Worm (Caenorhabditis elegans) whole organism, mixed stage, embryonic: ENCODE data around the gene D2096.11.
A peak's percentile ranks its signal among the peaks of the same experiment; 100 is the strongest.

Experiments used
- M03D4.4 ChIP-seq: sonication (generic microtip); optimal IDR thresholded peaks from 2 replicates; lab custom pipeline; 2017; ENCODE audit warnings: mild to moderate bottlenecking, missing genetic modification characterization, missing compliant biosample characterization
- bed-3 ChIP-seq: fragments of 200-800 bp; sonication (Bioruptor generic); optimal IDR thresholded peaks from 3 replicates; lab custom pipeline; 2018; ENCODE audit warnings: mild to moderate bottlenecking, missing genetic modification characterization, moderate library complexity, missing compliant biosample characterization
- blmp-1 ChIP-seq: fragments of 150-350 bp; optimal IDR thresholded peaks from 2 replicates; lab custom pipeline; 2014; ENCODE audit warnings: missing biosample characterization, missing genetic modification characterization
- ceh-43 ChIP-seq: fragments of 200-800 bp; sonication (Bioruptor generic); optimal IDR thresholded peaks from 2 replicates; lab custom pipeline; 2018; ENCODE audit warnings: mild to moderate bottlenecking, missing genetic modification characterization, moderate library complexity, missing compliant biosample characterization
- ces-1 ChIP-seq: fragments of 150-350 bp; optimal IDR thresholded peaks from 2 replicates; lab custom pipeline; 2014; ENCODE audit warnings: missing biosample characterization, missing genetic modification reagents, missing genetic modification characterization
- cnd-1 ChIP-seq: fragments of 200-800 bp; sonication (Bioruptor generic); optimal IDR thresholded peaks from 2 replicates; lab custom pipeline; 2018; ENCODE audit warnings: mild to moderate bottlenecking, missing genetic modification characterization, missing compliant biosample characterization
- drap-1 ChIP-seq: fragments of 200-800 bp; sonication (Bioruptor generic); optimal IDR thresholded peaks from 3 replicates; lab custom pipeline; 2018; ENCODE audit warnings: mild to moderate bottlenecking, missing genetic modification characterization, missing compliant biosample characterization
- elt-1 ChIP-seq: sonication (generic microtip); optimal IDR thresholded peaks from 2 replicates; lab custom pipeline; 2017; ENCODE audit warnings: missing genetic modification characterization, mild to moderate bottlenecking, missing compliant biosample characterization, antibody characterized with exemption, moderate library complexity, borderline replicate concordance; ENCODE audit not compliant: insufficient read depth
- elt-3 ChIP-seq: fragments of 150-350 bp; optimal IDR thresholded peaks from 2 replicates; lab custom pipeline; 2014; ENCODE audit warnings: missing biosample characterization, missing genetic modification characterization
- flh-1 ChIP-seq: fragments of 200-800 bp; sonication (Bioruptor generic); optimal IDR thresholded peaks from 2 replicates; lab custom pipeline; 2018; ENCODE audit warnings: mild to moderate bottlenecking, missing genetic modification characterization, moderate library complexity, missing compliant biosample characterization
- ham-2 ChIP-seq: fragments of 200-800 bp; sonication (Bioruptor generic); optimal IDR thresholded peaks from 2 replicates; lab custom pipeline; 2018; ENCODE audit warnings: mild to moderate bottlenecking, missing genetic modification characterization, missing compliant biosample characterization
- hlh-1 ChIP-seq: fragments of 150-350 bp; optimal IDR thresholded peaks from 2 replicates; lab custom pipeline; 2014; ENCODE audit warnings: missing biosample characterization, missing genetic modification reagents, missing genetic modification characterization
- lin-13 ChIP-seq: fragments of 150-350 bp; optimal IDR thresholded peaks from 2 replicates; lab custom pipeline; 2014; ENCODE audit warnings: missing biosample characterization, missing genetic modification characterization
- lin-32 ChIP-seq: fragments of 200-800 bp; sonication (Bioruptor generic); optimal IDR thresholded peaks from 2 replicates; lab custom pipeline; 2018; ENCODE audit warnings: mild to moderate bottlenecking, missing genetic modification characterization, missing compliant biosample characterization
- lsy-2 ChIP-seq: fragments of 150-350 bp; optimal IDR thresholded peaks from 2 replicates; lab custom pipeline; 2014; ENCODE audit warnings: missing biosample characterization, missing genetic modification characterization
- mab-5 ChIP-seq: fragments of 150-350 bp; optimal IDR thresholded peaks from 2 replicates; lab custom pipeline; 2014; ENCODE audit warnings: missing biosample characterization, missing genetic modification characterization
- mep-1 ChIP-seq: fragments of 150-350 bp; optimal IDR thresholded peaks from 2 replicates; lab custom pipeline; 2017; ENCODE audit warnings: missing biosample characterization, missing genetic modification reagents, missing genetic modification characterization, inconsistent platforms
- mls-2 ChIP-seq: sonication (generic microtip); optimal IDR thresholded peaks from 2 replicates; lab custom pipeline; 2016; ENCODE audit warnings: mild to moderate bottlenecking, missing genetic modification characterization, moderate library complexity, missing compliant biosample characterization
- nhr-12 ChIP-seq: fragments of 150-350 bp; optimal IDR thresholded peaks from 2 replicates; lab custom pipeline; 2014; ENCODE audit warnings: missing biosample characterization, missing genetic modification characterization
- nhr-2 ChIP-seq: fragments of 150-350 bp; optimal IDR thresholded peaks from 2 replicates; lab custom pipeline; 2014; ENCODE audit warnings: missing biosample characterization, missing genetic modification characterization
- nhr-237 ChIP-seq: fragments of 150-350 bp; optimal IDR thresholded peaks from 2 replicates; lab custom pipeline; 2014; ENCODE audit warnings: missing biosample characterization, missing genetic modification characterization
- nhr-28 ChIP-seq: fragments of 150-350 bp; optimal IDR thresholded peaks from 2 replicates; lab custom pipeline; 2014; ENCODE audit warnings: missing biosample characterization, missing genetic modification characterization
- nhr-76 ChIP-seq: sonication (generic microtip); optimal IDR thresholded peaks from 2 replicates; lab custom pipeline; 2017; ENCODE audit warnings: missing biosample characterization, missing genetic modification characterization
- sem-2 ChIP-seq: fragments of 200-800 bp; sonication (Bioruptor generic); optimal IDR thresholded peaks from 2 replicates; lab custom pipeline; 2018; ENCODE audit warnings: mild to moderate bottlenecking, missing genetic modification characterization, missing compliant biosample characterization
- snpc-4 ChIP-seq: fragments of 150-350 bp; optimal IDR thresholded peaks from 2 replicates; lab custom pipeline; 2014; ENCODE audit warnings: missing biosample characterization, missing genetic modification characterization
- sptf-1 ChIP-seq: sonication (generic microtip); optimal IDR thresholded peaks from 2 replicates; lab custom pipeline; 2017; ENCODE audit warnings: mild to moderate bottlenecking, missing genetic modification characterization, moderate library complexity, missing compliant biosample characterization
- tbx-8 ChIP-seq: fragments of 200-800 bp; sonication (Bioruptor generic); optimal IDR thresholded peaks from 2 replicates; lab custom pipeline; 2018; ENCODE audit warnings: mild to moderate bottlenecking, missing genetic modification characterization, moderate library complexity, missing compliant biosample characterization
- unc-120 ChIP-seq: sonication (generic microtip); optimal IDR thresholded peaks from 2 replicates; lab custom pipeline; 2017; ENCODE audit warnings: missing genetic modification characterization, missing compliant biosample characterization; ENCODE audit not compliant: poor library complexity, severe bottlenecking
- unc-62 ChIP-seq: fragments of 150-350 bp; optimal IDR thresholded peaks from 2 replicates; lab custom pipeline; 2014; ENCODE audit warnings: missing biosample characterization, missing genetic modification reagents, missing genetic modification characterization
- zip-8 ChIP-seq: fragments of 150-350 bp; optimal IDR thresholded peaks from 2 replicates; lab custom pipeline; 2014; ENCODE audit warnings: missing biosample characterization, missing genetic modification characterization
- ztf-11 ChIP-seq: fragments of 150-350 bp; optimal IDR thresholded peaks from 2 replicates; lab custom pipeline; 2014; ENCODE audit warnings: missing biosample characterization, missing genetic modification characterization

Gene D2096.11

DNA sequence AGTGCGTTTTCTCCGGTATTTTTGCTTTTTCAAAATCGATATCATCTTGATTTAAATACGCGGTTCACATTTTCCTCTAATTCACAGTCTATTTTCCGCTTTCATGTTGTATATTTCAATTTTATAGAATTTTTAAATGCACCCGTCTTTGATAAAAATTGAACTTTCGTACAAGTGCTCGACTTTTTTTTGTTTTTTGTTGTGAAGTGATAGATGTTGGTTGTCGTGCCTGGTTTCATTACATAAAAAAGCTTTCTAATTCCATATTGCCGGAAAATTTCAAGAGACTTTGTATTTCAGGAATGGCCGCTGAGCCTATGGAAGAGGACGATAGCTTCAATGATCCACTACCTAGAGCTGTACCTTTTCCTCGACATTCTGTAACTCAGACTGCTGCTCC is 30.8 kb downstream of the D2096.11 start, which contains the start of gene D2096.12:
Gene D2096.12, plus strand, starts transcription at position 301 of the 400 bp plus-strand sequence.
- no peak for TF ChIP-seq M03D4.4 (tag; lab: Kevin White, UChicago)
- no peak for TF ChIP-seq nhr-12
- no peak for TF ChIP-seq bed-3 (GFP tag; lab: Kevin White, UChicago)
- TF ChIP-seq unc-120 (tag; lab: Kevin White, UChicago) = no peak
- TF ChIP-seq, all 35 proteins: peak for 0

DNA sequence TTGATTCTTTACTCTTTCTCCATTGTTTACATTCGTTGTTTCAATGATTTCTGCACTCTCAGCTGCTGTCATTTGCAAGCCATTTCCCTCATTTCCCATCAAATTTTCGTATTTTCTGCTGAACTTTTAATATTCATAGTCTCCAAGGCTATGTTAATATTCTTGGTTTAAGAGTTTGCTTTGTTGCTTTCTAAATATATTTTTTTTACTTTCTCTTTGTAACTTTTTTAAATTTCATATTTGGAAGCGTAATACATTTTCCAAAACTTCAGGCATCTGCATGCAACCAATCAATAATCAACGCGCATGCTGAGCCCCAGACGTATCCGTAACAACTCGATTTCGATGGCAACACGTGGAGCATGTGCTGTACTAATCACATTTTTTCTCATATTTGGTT is 33.2 kb downstream of the D2096.11 start, which contains the start of gene sqv-1:
Gene sqv-1, plus strand, starts transcription at position 301 of the 400 bp plus-strand sequence.
- TF ChIP-seq snpc-4 = no peak
- TF ChIP-seq sptf-1 (tag; lab: Kevin White, UChicago) = no peak
- TF ChIP-seq lin-32 = no peak
- TF ChIP-seq elt-3 (tag; lab: Kevin White, UChicago) = no peak
- TF ChIP-seq bed-3 (GFP tag; lab: Kevin White, UChicago) = no peak
- TF ChIP-seq lsy-2 = no peak
- no peak for TF ChIP-seq mab-5 (tag; lab: Kevin White, UChicago)
- no peak for TF ChIP-seq unc-120 (tag; lab: Kevin White, UChicago)

DNA sequence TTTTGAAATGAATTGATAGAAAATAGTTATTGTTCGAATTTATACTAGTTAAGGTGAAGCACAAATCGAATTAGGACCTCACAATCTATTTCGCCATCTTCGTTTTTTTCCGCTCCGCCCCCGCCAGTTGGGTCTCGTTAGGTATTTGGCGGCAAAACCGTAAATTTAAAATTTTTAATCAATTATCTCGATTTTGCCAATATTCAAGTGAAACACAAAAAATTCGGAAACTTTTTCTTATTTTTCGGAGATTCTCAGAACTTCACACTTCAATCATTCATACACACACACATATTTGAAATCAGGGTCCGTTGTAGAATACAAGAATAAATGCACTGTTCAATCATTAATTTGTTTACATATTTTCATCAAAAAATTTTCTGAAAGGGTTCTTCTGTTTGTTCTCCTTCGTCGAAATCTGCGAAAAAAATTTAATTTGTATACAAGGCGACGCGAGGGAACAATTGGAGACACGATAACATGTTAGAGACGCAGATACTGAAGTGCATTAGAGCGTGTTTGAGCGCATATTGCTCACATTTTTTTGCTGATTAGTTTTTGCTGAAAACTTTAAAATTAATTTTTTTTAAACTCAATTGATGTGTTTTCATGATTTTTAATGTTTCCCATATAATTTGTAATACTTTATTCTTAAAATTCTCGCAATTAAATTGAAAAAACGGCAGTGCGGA is 34.1 kb downstream of the D2096.11 start, which contains the start of gene D2096.5:
Gene D2096.5, minus strand, starts transcription at position 51 of the 692 bp plus-strand sequence.
- TF ChIP-seq elt-3 (tag; lab: Kevin White, UChicago) = no peak
- TF ChIP-seq flh-1 (GFP tag; lab: Kevin White, UChicago) = no peak
- TF ChIP-seq lsy-2 = no peak
- no peak for TF ChIP-seq hlh-1
- no peak for TF ChIP-seq unc-120 (tag; lab: Kevin White, UChicago)
- TF ChIP-seq M03D4.4 (tag; lab: Kevin White, UChicago) = no peak
- peak; percentile 2 for TF ChIP-seq nhr-237
- no peak for TF ChIP-seq nhr-28 (tag; lab: Kevin White, UChicago)
- peak; percentile 89 for TF ChIP-seq ces-1 (GFP tag; lab: Kevin White, UChicago)
- TF ChIP-seq nhr-2 = no peak
- TF ChIP-seq mep-1 (tag; lab: Kevin White, UChicago) = peak; percentile 27
- TF ChIP-seq lin-32 = no peak
- TF ChIP-seq bed-3 (GFP tag; lab: Kevin White, UChicago) = no peak
- no peak for TF ChIP-seq cnd-1 (tag; lab: Kevin White, UChicago)

DNA sequence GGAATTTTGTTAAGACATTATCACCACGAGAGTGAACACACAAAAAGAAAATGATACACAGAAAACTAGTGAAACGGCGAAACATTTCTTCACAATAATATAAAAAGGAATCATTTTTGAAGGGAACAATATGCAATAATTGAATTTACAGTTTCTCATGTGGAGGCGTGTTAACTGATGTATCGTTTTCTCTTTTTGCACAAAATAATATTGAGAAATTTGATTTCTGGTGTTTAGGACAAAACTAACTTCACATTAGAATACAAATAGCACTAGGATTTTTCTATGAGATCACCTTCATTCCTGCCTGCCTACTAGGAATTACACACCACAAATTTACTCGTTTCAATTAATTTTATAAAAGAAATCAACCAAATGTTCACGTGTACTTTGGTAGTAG is 35.5 kb downstream of the D2096.11 start, which contains the start of gene D2096.13:
Gene D2096.13, minus strand, starts transcription at position 101 of the 400 bp plus-strand sequence.
- TF ChIP-seq lin-32 (no peak), snpc-4 (no peak), sem-2 (GFP tag; lab: Kevin White, UChicago) (no peak), drap-1 (GFP tag; lab: Kevin White, UChicago) (no peak), mls-2 (tag; lab: Kevin White, UChicago) (no peak), tbx-8 (no peak)

DNA sequence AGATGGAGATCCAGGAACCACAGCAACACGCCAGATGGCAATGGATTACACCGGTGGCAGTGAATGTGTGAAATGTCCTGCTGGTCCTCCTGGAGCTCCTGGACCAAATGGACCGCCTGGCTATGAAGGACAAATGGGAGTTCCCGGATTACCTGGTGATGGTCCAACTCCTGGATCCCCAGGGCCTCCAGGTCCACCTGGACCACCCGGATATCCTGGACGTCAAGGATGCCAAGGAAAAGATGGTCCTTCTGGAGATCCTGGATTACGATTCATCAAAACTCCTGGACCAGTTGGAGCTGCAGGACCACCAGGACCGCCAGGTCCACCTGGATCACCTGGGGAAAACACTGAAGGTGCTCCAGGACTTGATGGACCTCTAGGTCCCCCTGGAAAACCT is 36.7 kb downstream of the D2096.11 start:
- TF ChIP-seq lsy-2 = no peak
- TF ChIP-seq, all 35 proteins: peak for 0

DNA sequence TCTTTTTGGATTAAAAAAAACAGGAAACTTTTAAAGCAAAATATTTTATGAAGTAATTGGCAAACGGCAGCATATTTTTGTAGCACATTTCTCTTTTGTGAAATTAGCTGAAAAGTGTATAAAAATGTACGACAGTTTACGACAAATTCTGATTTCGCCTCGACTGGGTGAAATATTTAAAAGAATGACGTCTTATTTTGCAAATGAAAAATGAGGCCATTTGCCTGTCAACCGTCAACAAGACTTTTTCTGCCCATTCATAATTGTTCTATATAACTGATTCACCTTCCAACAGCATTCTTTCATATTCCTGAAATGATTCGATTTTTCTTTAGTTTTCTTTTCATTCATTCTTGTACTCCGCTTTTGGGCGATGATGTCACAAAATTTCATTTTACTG is 38.4 kb downstream of the D2096.11 start, which contains the start of the genes F17E9.2 and col-116:
Gene F17E9.2, plus strand, starts transcription at position 301 of the 400 bp plus-strand sequence.
Gene col-116, plus strand, starts transcription at position 315 of the 400 bp plus-strand sequence.
- no peak for TF ChIP-seq unc-120 (tag; lab: Kevin White, UChicago)
- TF ChIP-seq blmp-1 (tag; lab: Kevin White, UChicago) = no peak
- TF ChIP-seq mab-5 (tag; lab: Kevin White, UChicago) = no peak
- no peak for TF ChIP-seq nhr-237
- TF ChIP-seq mep-1 (tag; lab: Kevin White, UChicago) = no peak
- TF ChIP-seq lin-13 = no peak

DNA sequence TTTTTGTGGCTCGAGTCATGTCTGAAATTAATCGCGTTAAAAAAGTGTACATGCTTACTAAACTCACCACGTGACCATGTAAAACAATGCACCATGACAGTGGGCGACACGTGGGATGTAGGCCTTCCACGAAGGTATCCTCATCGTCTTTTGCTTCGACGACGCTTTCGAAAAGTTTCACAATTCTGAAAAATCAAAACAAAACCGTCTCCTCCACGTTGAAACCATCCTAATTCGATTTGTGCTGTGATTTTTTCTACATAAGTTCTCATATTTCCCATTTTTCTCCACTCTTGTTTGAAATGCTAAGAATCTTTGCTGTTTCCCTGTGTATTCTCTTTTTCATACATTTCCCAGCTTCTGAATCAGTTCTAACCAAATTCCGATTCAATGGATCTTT is 39.4 kb downstream of the D2096.11 start, which contains the start of gene F17E9.3:
Gene F17E9.3, plus strand, starts transcription at position 301 of the 400 bp plus-strand sequence.
- TF ChIP-seq nhr-237 (no peak), elt-1 (tag; lab: Kevin White, UChicago) (no peak), unc-62 (GFP tag; lab: Kevin White, UChicago) (no peak), nhr-76 (tag; lab: Kevin White, UChicago) (no peak), cnd-1 (tag; lab: Kevin White, UChicago) (no peak), zip-8 (no peak), lin-13 (no peak), snpc-4 (no peak), unc-120 (tag; lab: Kevin White, UChicago) (no peak), mep-1 (tag; lab: Kevin White, UChicago) (no peak), ham-2 (GFP tag; lab: Kevin White, UChicago) (no peak), elt-3 (tag; lab: Kevin White, UChicago) (no peak), ceh-43 (no peak), hlh-1 (no peak), lsy-2 (no peak), nhr-12 (no peak), lin-32 (no peak), ztf-11 (tag; lab: Kevin White, UChicago) (no peak), ces-1 (GFP tag; lab: Kevin White, UChicago) (no peak), mab-5 (tag; lab: Kevin White, UChicago) (no peak)
- TF ChIP-seq, all 35 proteins: peak for 0
